Worm (Caenorhabditis elegans) whole organism, late embryonic: ENCODE results near the gene B0294.1.

Experiments used
- F13H6.1 ChIP-seq: sonication (generic microtip); optimal IDR thresholded peaks from 2 replicates; lab custom pipeline; 2016; ENCODE audit warnings: missing genetic modification characterization, missing compliant biosample characterization
- K02D7.2 ChIP-seq: sonication (generic microtip); optimal IDR thresholded peaks from 2 replicates; lab custom pipeline; 2017; ENCODE audit warnings: mild to moderate bottlenecking, missing genetic modification characterization, missing compliant biosample characterization
- ceh-48 ChIP-seq: sonication (generic microtip); optimal IDR thresholded peaks from 2 replicates; lab custom pipeline; 2016; ENCODE audit warnings: missing genetic modification characterization, inconsistent platforms, missing compliant biosample characterization
- ets-4 ChIP-seq: sonication (generic microtip); optimal IDR thresholded peaks from 2 replicates; lab custom pipeline; 2016; ENCODE audit warnings: missing genetic modification characterization, missing compliant biosample characterization
- hlh-15 ChIP-seq: sonication (generic microtip); optimal IDR thresholded peaks from 2 replicates; lab custom pipeline; 2016; ENCODE audit warnings: missing genetic modification characterization, missing compliant biosample characterization
- pha-4 ChIP-seq: fragments of 150-350 bp; optimal IDR thresholded peaks from 2 replicates; lab custom pipeline; 2018; ENCODE audit warnings: missing biosample characterization, missing genetic modification reagents, missing genetic modification characterization
- zip-5 ChIP-seq: sonication (generic microtip); optimal IDR thresholded peaks from 2 replicates; lab custom pipeline; 2016; ENCODE audit warnings: missing genetic modification characterization, missing compliant biosample characterization

DNA sequence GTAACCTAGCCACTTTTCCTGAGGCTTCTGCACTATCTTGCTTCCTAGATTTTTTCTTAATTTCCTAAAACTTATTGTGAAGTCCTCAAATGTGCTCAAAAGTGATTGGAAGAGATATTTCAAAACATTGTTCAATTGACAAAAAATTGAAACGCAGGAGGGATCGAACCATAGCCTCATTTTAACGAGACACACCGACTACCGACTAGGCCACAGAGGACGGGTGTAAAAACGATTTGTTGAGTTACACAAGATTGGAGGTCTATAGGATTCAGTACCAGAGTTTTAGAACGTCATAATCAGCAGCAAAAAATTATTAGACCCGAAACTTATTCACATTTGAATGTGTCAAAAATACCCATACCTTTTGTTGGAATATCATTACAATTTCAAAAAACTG, 42.1 kb upstream of the B0294.1 start:
- TF ChIP-seq ceh-48 (tag; lab: Kevin White, UChicago) (no peak), K02D7.2 (tag; lab: Kevin White, UChicago) (no peak), ets-4 (tag; lab: Kevin White, UChicago) (no peak), F13H6.1 (tag; lab: Kevin White, UChicago) (no peak), zip-5 (no peak), pha-4 (no peak), hlh-15 (tag; lab: Kevin White, UChicago) (no peak)
